Fruit fly (Drosophila melanogaster): ENCODE data around the gene Sgs3.
A peak's percentile ranks its signal among the peaks of the same experiment; 100 is the strongest.

Sgs3 gene

dm6 chr3L:11549432-11549831 is 37.4 kb downstream of the Sgs3 start:
- TF ChIP-seq CG14711 (tag; optimal IDR thresholded peaks at IDR 0.05) (no peak), tj (GFP tag; optimal IDR thresholded peaks at IDR 0.05) (peak; percentile 59)

- TF ChIP-seq tj (GFP tag; optimal IDR thresholded peaks at IDR 0.05), result peak; percentile 89
- TF ChIP-seq CG11617 (GFP tag; optimal IDR thresholded peaks at IDR 0.05), result no peak
- no peak for TF ChIP-seq Mnt (GFP tag; optimal IDR thresholded peaks at IDR 0.05)
These were observed 38.5 kb downstream of the Sgs3 start for dm6 chr3L:11550359-11551056.

DNA sequence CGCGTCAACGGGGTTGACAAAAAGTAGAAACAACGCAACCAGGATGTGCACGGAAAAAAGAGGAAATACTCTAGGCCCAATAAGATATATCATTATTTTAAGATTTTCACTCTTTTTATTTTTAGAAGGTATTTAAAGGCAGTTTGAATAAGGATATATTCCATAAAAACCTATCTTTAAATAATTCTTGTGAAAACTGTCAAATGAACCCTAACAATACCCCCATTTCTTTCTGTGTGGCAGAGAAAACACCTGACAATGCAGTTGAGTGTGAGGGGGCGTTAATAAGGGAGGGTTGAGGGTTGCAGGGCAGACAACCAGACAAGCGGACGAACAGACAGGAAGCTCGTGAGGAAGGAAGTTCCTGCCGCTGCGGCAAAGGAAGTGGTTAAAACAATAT is 39.9 kb downstream of the Sgs3 start:
- TF ChIP-seq CG33017 (tag; optimal IDR thresholded peaks at IDR 0.05), result peak; percentile 11
- no peak for TF ChIP-seq CG1620 (GFP tag; optimal IDR thresholded peaks at IDR 0.05)
- TF ChIP-seq tj (GFP tag; optimal IDR thresholded peaks at IDR 0.05), result peak; percentile 1
- peak; percentile 19 for TF ChIP-seq CG14711 (tag; optimal IDR thresholded peaks at IDR 0.05)

dm6 chr3L:11552996-11553671 is 41.1 kb downstream of the Sgs3 start:
- peak; percentile 72 for TF ChIP-seq Mnt (GFP tag; optimal IDR thresholded peaks at IDR 0.05)
- TF ChIP-seq CG7101 (tag; optimal IDR thresholded peaks at IDR 0.05), result peak; percentile 38
- TF ChIP-seq cnc (optimal IDR thresholded peaks at IDR 0.05), result no peak
- TF ChIP-seq tj (GFP tag; optimal IDR thresholded peaks at IDR 0.05), result peak; percentile 85
- TF ChIP-seq CG7045 (GFP tag; optimal IDR thresholded peaks at IDR 0.05), result no peak
- TF ChIP-seq Crg-1 (GFP tag; optimal IDR thresholded peaks at IDR 0.05), result peak; percentile 25
- no peak for TF ChIP-seq CG1620 (GFP tag; optimal IDR thresholded peaks at IDR 0.05)
- TF ChIP-seq Clk (GFP tag; optimal IDR thresholded peaks at IDR 0.05), result no peak
- TF ChIP-seq bab1 (GFP tag; optimal IDR thresholded peaks at IDR 0.05), result peak; percentile 57
- no peak for TF ChIP-seq toe (GFP tag; optimal IDR thresholded peaks at IDR 0.05)
- TF ChIP-seq ovo (GFP tag; optimal IDR thresholded peaks at IDR 0.05), result no peak
- TF ChIP-seq CG33017 (tag; optimal IDR thresholded peaks at IDR 0.05), result peak; percentile 22
- peak; percentile 87 for TF ChIP-seq CG12768 (GFP tag; optimal IDR thresholded peaks at IDR 0.05)
- peak; percentile 90 for TF ChIP-seq cic (GFP tag; optimal IDR thresholded peaks at IDR 0.05)
- TF ChIP-seq CG14711 (tag; optimal IDR thresholded peaks at IDR 0.05), result no peak
- no peak for TF ChIP-seq Hr96 (GFP tag; optimal IDR thresholded peaks at IDR 0.05)
- TF ChIP-seq pad (GFP tag; optimal IDR thresholded peaks at IDR 0.05), result peak; percentile 22
- TF ChIP-seq CG11617 (GFP tag; optimal IDR thresholded peaks at IDR 0.05), result peak; percentile 32

DNA sequence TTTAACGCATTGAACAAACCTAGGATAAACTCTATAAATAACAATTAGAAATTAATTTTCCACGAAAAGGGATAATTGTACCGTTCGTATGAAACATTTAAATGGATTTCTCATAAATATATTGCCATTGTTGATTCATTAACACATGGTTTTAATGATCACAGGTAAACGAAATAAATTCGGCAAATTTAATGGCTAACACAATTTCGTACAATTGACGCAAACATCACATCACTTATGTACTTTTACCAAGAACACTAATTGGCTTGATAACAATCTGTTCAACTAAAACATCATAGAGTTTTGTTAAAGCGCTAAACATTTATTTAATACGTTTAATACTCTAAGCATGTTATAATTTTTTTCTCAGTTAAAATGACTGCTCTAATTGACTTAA is 41.6 kb downstream of the Sgs3 start:
- TF ChIP-seq bab1 (GFP tag; optimal IDR thresholded peaks at IDR 0.05) (no peak), CG11617 (GFP tag; optimal IDR thresholded peaks at IDR 0.05) (no peak), cnc (optimal IDR thresholded peaks at IDR 0.05) (no peak), CG7045 (GFP tag; optimal IDR thresholded peaks at IDR 0.05) (no peak), CG5204 (GFP tag; optimal IDR thresholded peaks at IDR 0.05) (no peak), Crg-1 (GFP tag; optimal IDR thresholded peaks at IDR 0.05) (no peak), kay (GFP tag; ENCODE audit: borderline replicate concordance) (no peak), ovo (GFP tag; optimal IDR thresholded peaks at IDR 0.05) (no peak), Hr96 (GFP tag; optimal IDR thresholded peaks at IDR 0.05) (no peak), Clk (GFP tag; optimal IDR thresholded peaks at IDR 0.05) (no peak), toe (GFP tag; optimal IDR thresholded peaks at IDR 0.05) (no peak), cic (GFP tag; optimal IDR thresholded peaks at IDR 0.05) (no peak), CG33017 (tag; optimal IDR thresholded peaks at IDR 0.05) (no peak), CG7101 (tag; optimal IDR thresholded peaks at IDR 0.05) (no peak), CG12768 (GFP tag; optimal IDR thresholded peaks at IDR 0.05) (no peak), CG1620 (GFP tag; optimal IDR thresholded peaks at IDR 0.05) (no peak), tj (GFP tag; optimal IDR thresholded peaks at IDR 0.05) (no peak), pad (GFP tag; optimal IDR thresholded peaks at IDR 0.05) (no peak), CG14711 (tag; optimal IDR thresholded peaks at IDR 0.05) (no peak), Mnt (GFP tag; optimal IDR thresholded peaks at IDR 0.05) (no peak)

- TF ChIP-seq CG1620 (GFP tag; optimal IDR thresholded peaks at IDR 0.05) (no peak), Crg-1 (GFP tag; optimal IDR thresholded peaks at IDR 0.05) (no peak), CG7101 (tag; optimal IDR thresholded peaks at IDR 0.05) (peak; percentile 6), CG14711 (tag; optimal IDR thresholded peaks at IDR 0.05) (peak; percentile 11), Hr96 (GFP tag; optimal IDR thresholded peaks at IDR 0.05) (no peak)
These were observed 42.3 kb downstream of the Sgs3 start for dm6 chr3L:11554338-11554737.

dm6 chr3L:11554796-11555195 is 42.8 kb downstream of the Sgs3 start:
- TF ChIP-seq Crg-1 (GFP tag; optimal IDR thresholded peaks at IDR 0.05) (no peak), cic (GFP tag; optimal IDR thresholded peaks at IDR 0.05) (no peak)

Measured in whole organism, adult.